Worm (Caenorhabditis elegans) whole organism, mixed stage, embryonic: ENCODE data around the gene med-2.

Source experiments
- M03D4.4 ChIP-seq: sonication (generic microtip); optimal IDR thresholded peaks from 2 replicates; lab custom pipeline; 2017; ENCODE audit warnings: mild to moderate bottlenecking, missing genetic modification characterization, missing compliant biosample characterization
- bed-3 ChIP-seq: fragments of 200-800 bp; sonication (Bioruptor generic); optimal IDR thresholded peaks from 3 replicates; lab custom pipeline; 2018; ENCODE audit warnings: mild to moderate bottlenecking, missing genetic modification characterization, moderate library complexity, missing compliant biosample characterization
- blmp-1 ChIP-seq: fragments of 150-350 bp; optimal IDR thresholded peaks from 2 replicates; lab custom pipeline; 2014; ENCODE audit warnings: missing biosample characterization, missing genetic modification characterization
- ceh-39 ChIP-seq: fragments of 150-350 bp; optimal IDR thresholded peaks from 2 replicates; lab custom pipeline; 2014; ENCODE audit warnings: missing biosample characterization, missing genetic modification characterization
- ceh-43 ChIP-seq: fragments of 200-800 bp; sonication (Bioruptor generic); optimal IDR thresholded peaks from 2 replicates; lab custom pipeline; 2018; ENCODE audit warnings: mild to moderate bottlenecking, missing genetic modification characterization, moderate library complexity, missing compliant biosample characterization
- ceh-83 ChIP-seq: fragments of 200-800 bp; sonication (Bioruptor generic); optimal IDR thresholded peaks from 2 replicates; lab custom pipeline; 2018; ENCODE audit warnings: mild to moderate bottlenecking, missing genetic modification characterization, missing compliant biosample characterization
- ces-1 ChIP-seq: fragments of 150-350 bp; optimal IDR thresholded peaks from 2 replicates; lab custom pipeline; 2014; ENCODE audit warnings: missing biosample characterization, missing genetic modification reagents, missing genetic modification characterization
- cnd-1 ChIP-seq: fragments of 200-800 bp; sonication (Bioruptor generic); optimal IDR thresholded peaks from 2 replicates; lab custom pipeline; 2018; ENCODE audit warnings: mild to moderate bottlenecking, missing genetic modification characterization, missing compliant biosample characterization
- drap-1 ChIP-seq: fragments of 200-800 bp; sonication (Bioruptor generic); optimal IDR thresholded peaks from 3 replicates; lab custom pipeline; 2018; ENCODE audit warnings: mild to moderate bottlenecking, missing genetic modification characterization, missing compliant biosample characterization
- elt-1 ChIP-seq: sonication (generic microtip); optimal IDR thresholded peaks from 2 replicates; lab custom pipeline; 2017; ENCODE audit warnings: missing genetic modification characterization, mild to moderate bottlenecking, missing compliant biosample characterization, antibody characterized with exemption, moderate library complexity, borderline replicate concordance; ENCODE audit not compliant: insufficient read depth
- elt-3 ChIP-seq: fragments of 150-350 bp; optimal IDR thresholded peaks from 2 replicates; lab custom pipeline; 2014; ENCODE audit warnings: missing biosample characterization, missing genetic modification characterization
- flh-1 ChIP-seq: fragments of 200-800 bp; sonication (Bioruptor generic); optimal IDR thresholded peaks from 2 replicates; lab custom pipeline; 2018; ENCODE audit warnings: mild to moderate bottlenecking, missing genetic modification characterization, moderate library complexity, missing compliant biosample characterization
- ham-2 ChIP-seq: fragments of 200-800 bp; sonication (Bioruptor generic); optimal IDR thresholded peaks from 2 replicates; lab custom pipeline; 2018; ENCODE audit warnings: mild to moderate bottlenecking, missing genetic modification characterization, missing compliant biosample characterization
- hlh-1 ChIP-seq: fragments of 150-350 bp; optimal IDR thresholded peaks from 2 replicates; lab custom pipeline; 2014; ENCODE audit warnings: missing biosample characterization, missing genetic modification reagents, missing genetic modification characterization
- lin-13 ChIP-seq: fragments of 150-350 bp; optimal IDR thresholded peaks from 2 replicates; lab custom pipeline; 2014; ENCODE audit warnings: missing biosample characterization, missing genetic modification characterization
- lin-32 ChIP-seq: fragments of 200-800 bp; sonication (Bioruptor generic); optimal IDR thresholded peaks from 2 replicates; lab custom pipeline; 2018; ENCODE audit warnings: mild to moderate bottlenecking, missing genetic modification characterization, missing compliant biosample characterization
- lsy-2 ChIP-seq: fragments of 150-350 bp; optimal IDR thresholded peaks from 2 replicates; lab custom pipeline; 2014; ENCODE audit warnings: missing biosample characterization, missing genetic modification characterization
- mep-1 ChIP-seq: fragments of 150-350 bp; optimal IDR thresholded peaks from 2 replicates; lab custom pipeline; 2017; ENCODE audit warnings: missing biosample characterization, missing genetic modification reagents, missing genetic modification characterization, inconsistent platforms
- mls-2 ChIP-seq: sonication (generic microtip); optimal IDR thresholded peaks from 2 replicates; lab custom pipeline; 2016; ENCODE audit warnings: mild to moderate bottlenecking, missing genetic modification characterization, moderate library complexity, missing compliant biosample characterization
- nhr-12 ChIP-seq: fragments of 150-350 bp; optimal IDR thresholded peaks from 2 replicates; lab custom pipeline; 2014; ENCODE audit warnings: missing biosample characterization, missing genetic modification characterization
- nhr-2 ChIP-seq: fragments of 150-350 bp; optimal IDR thresholded peaks from 2 replicates; lab custom pipeline; 2014; ENCODE audit warnings: missing biosample characterization, missing genetic modification characterization
- nhr-237 ChIP-seq: fragments of 150-350 bp; optimal IDR thresholded peaks from 2 replicates; lab custom pipeline; 2014; ENCODE audit warnings: missing biosample characterization, missing genetic modification characterization
- nhr-28 ChIP-seq: fragments of 150-350 bp; optimal IDR thresholded peaks from 2 replicates; lab custom pipeline; 2014; ENCODE audit warnings: missing biosample characterization, missing genetic modification characterization
- nhr-76 ChIP-seq: sonication (generic microtip); optimal IDR thresholded peaks from 2 replicates; lab custom pipeline; 2017; ENCODE audit warnings: missing biosample characterization, missing genetic modification characterization
- pha-4 ChIP-seq: fragments of 150-350 bp; optimal IDR thresholded peaks from 2 replicates; lab custom pipeline; 2018; ENCODE audit warnings: missing biosample characterization, missing genetic modification reagents, missing genetic modification characterization
- sem-2 ChIP-seq: fragments of 200-800 bp; sonication (Bioruptor generic); optimal IDR thresholded peaks from 2 replicates; lab custom pipeline; 2018; ENCODE audit warnings: mild to moderate bottlenecking, missing genetic modification characterization, missing compliant biosample characterization
- sptf-1 ChIP-seq: sonication (generic microtip); optimal IDR thresholded peaks from 2 replicates; lab custom pipeline; 2017; ENCODE audit warnings: mild to moderate bottlenecking, missing genetic modification characterization, moderate library complexity, missing compliant biosample characterization
- tbx-8 ChIP-seq: fragments of 200-800 bp; sonication (Bioruptor generic); optimal IDR thresholded peaks from 2 replicates; lab custom pipeline; 2018; ENCODE audit warnings: mild to moderate bottlenecking, missing genetic modification characterization, moderate library complexity, missing compliant biosample characterization
- unc-120 ChIP-seq: sonication (generic microtip); optimal IDR thresholded peaks from 2 replicates; lab custom pipeline; 2017; ENCODE audit warnings: missing genetic modification characterization, missing compliant biosample characterization; ENCODE audit not compliant: poor library complexity, severe bottlenecking
- unc-39 ChIP-seq: fragments of 150-350 bp; optimal IDR thresholded peaks from 2 replicates; lab custom pipeline; 2014; ENCODE audit warnings: missing biosample characterization, missing genetic modification characterization
- unc-62 ChIP-seq: fragments of 150-350 bp; optimal IDR thresholded peaks from 2 replicates; lab custom pipeline; 2014; ENCODE audit warnings: missing biosample characterization, missing genetic modification reagents, missing genetic modification characterization
- zip-8 ChIP-seq: fragments of 150-350 bp; optimal IDR thresholded peaks from 2 replicates; lab custom pipeline; 2014; ENCODE audit warnings: missing biosample characterization, missing genetic modification characterization
- ztf-11 ChIP-seq: fragments of 150-350 bp; optimal IDR thresholded peaks from 2 replicates; lab custom pipeline; 2014; ENCODE audit warnings: missing biosample characterization, missing genetic modification characterization

The med-2 gene

ce11 chrIII:6880797-6881196 lies 3.5 kb upstream of the med-2 start, which contains the start of gene K04C2.7:
K04C2.7 (plus strand) TSS chrIII:6881097.
- TF ChIP-seq unc-62, result no peak

- TF ChIP-seq elt-1 (tag; lab: Kevin White, UChicago) (no peak), lin-32 (GFP tag; lab: Kevin White, UChicago) (no peak), nhr-2 (no peak), sem-2 (no peak), ham-2 (GFP tag; lab: Kevin White, UChicago) (no peak), sptf-1 (tag; lab: Kevin White, UChicago) (no peak), hlh-1 (no peak), ztf-11 (tag; lab: Kevin White, UChicago) (no peak), nhr-12 (tag; lab: Kevin White, UChicago) (no peak), nhr-28 (tag; lab: Kevin White, UChicago) (no peak), blmp-1 (tag; lab: Kevin White, UChicago) (no peak), ceh-39 (tag; lab: Kevin White, UChicago) (no peak), elt-3 (tag; lab: Kevin White, UChicago) (no peak), unc-120 (tag; lab: Kevin White, UChicago) (no peak), ces-1 (GFP tag; lab: Kevin White, UChicago) (no peak), unc-39 (tag; lab: Kevin White, UChicago) (no peak), drap-1 (GFP tag; lab: Kevin White, UChicago) (no peak), tbx-8 (no peak)
- TF ChIP-seq, all 35 proteins: peak for 0
Measured at ce11 chrIII:6881745-6882144, 2.6 kb upstream of the med-2 start.

ce11 chrIII:6885889-6886288 lies 1.6 kb downstream of the med-2 start:
- TF ChIP-seq unc-62, result no peak
- TF ChIP-seq ceh-43 (GFP tag; lab: Kevin White, UChicago), result no peak
- TF ChIP-seq lin-32 (GFP tag; lab: Kevin White, UChicago), result no peak

- no peak for TF ChIP-seq unc-62
- peak; percentile 41 for TF ChIP-seq ham-2 (GFP tag; lab: Kevin White, UChicago)
- TF ChIP-seq nhr-28 (tag; lab: Kevin White, UChicago), result peak; percentile 38
- TF ChIP-seq ces-1 (GFP tag; lab: Kevin White, UChicago), result peak; percentile 56
- TF ChIP-seq sptf-1 (tag; lab: Kevin White, UChicago), result peak; percentile 87
- TF ChIP-seq bed-3 (GFP tag; lab: Kevin White, UChicago), result peak; percentile 63
- peak; percentile 80 for TF ChIP-seq unc-120 (tag; lab: Kevin White, UChicago)
- no peak for TF ChIP-seq nhr-237 (tag; lab: Kevin White, UChicago)
- TF ChIP-seq mls-2, result peak; percentile 85
- TF ChIP-seq unc-39 (tag; lab: Kevin White, UChicago), result peak; percentile 13
- TF ChIP-seq zip-8 (tag; lab: Kevin White, UChicago), result no peak
- peak; percentile 70 for TF ChIP-seq cnd-1 (tag; lab: Kevin White, UChicago)
- peak; percentile 16 for TF ChIP-seq lin-13 (tag; lab: Kevin White, UChicago)
- peak; percentile 46 for TF ChIP-seq flh-1 (GFP tag; lab: Kevin White, UChicago)
- peak; percentile 81 for TF ChIP-seq M03D4.4 (tag; lab: Kevin White, UChicago)
- TF ChIP-seq lin-32 (GFP tag; lab: Kevin White, UChicago), result peak; percentile 60
- no peak for TF ChIP-seq nhr-2
- TF ChIP-seq ztf-11 (tag; lab: Kevin White, UChicago), result peak; percentile 32
- peak; percentile 64 for TF ChIP-seq ceh-43 (GFP tag; lab: Kevin White, UChicago)
- peak; percentile 46 for TF ChIP-seq tbx-8
- TF ChIP-seq ceh-39 (tag; lab: Kevin White, UChicago), result no peak
- TF ChIP-seq elt-1 (tag; lab: Kevin White, UChicago), result no peak
- TF ChIP-seq nhr-12 (tag; lab: Kevin White, UChicago), result no peak
- TF ChIP-seq elt-3 (tag; lab: Kevin White, UChicago), result no peak
- peak; percentile 81 for TF ChIP-seq ceh-83
- peak; percentile 55 for TF ChIP-seq mep-1 (tag; lab: Kevin White, UChicago)
- TF ChIP-seq pha-4, result no peak
- TF ChIP-seq nhr-76 (tag; lab: Kevin White, UChicago), result no peak
- peak; percentile 61 for TF ChIP-seq drap-1 (GFP tag; lab: Kevin White, UChicago)
- TF ChIP-seq hlh-1, result peak; percentile 42
- peak; percentile 68 for TF ChIP-seq sem-2
- TF ChIP-seq lsy-2, result peak; percentile 45
Measured at ce11 chrIII:6887574-6887973, 3.3 kb downstream of the med-2 start.
